Worm (Caenorhabditis elegans): ENCODE data around the gene Y67H2A.2.

Gene Y67H2A.2

DNA sequence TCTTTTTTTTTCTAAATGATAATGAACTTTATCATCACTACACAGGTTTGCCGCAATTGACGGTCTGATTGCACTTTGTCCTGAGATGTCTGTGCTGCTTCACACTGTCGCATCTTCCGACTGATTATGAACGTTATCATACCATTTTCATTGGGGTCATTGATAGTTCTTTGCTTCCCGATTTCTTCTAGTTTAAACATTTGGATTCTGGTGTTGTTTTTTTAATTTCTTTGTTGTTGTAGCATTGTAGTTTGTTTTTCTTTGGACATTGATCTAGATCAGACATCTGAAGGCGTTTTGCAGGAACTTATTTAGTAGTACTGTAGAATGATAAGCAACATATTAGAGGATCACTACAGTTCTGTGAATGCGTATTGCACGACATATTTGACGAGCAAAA is 21.2 kb upstream of the Y67H2A.2 start (continued):
- no peak for TF ChIP-seq efl-1 (GFP tag; optimal IDR thresholded peaks at IDR 0.05)
- TF ChIP-seq nfyb-1 (GFP tag; IDR thresholded peaks at IDR 0.05), result peak; percentile 82
- TF ChIP-seq unc-62 (GFP tag; optimal IDR thresholded peaks at IDR 0.05), result no peak
- no peak for TF ChIP-seq nhr-27 (tag; optimal IDR thresholded peaks at IDR 0.05)
- no peak for TF ChIP-seq xnd-1 (tag; optimal IDR thresholded peaks at IDR 0.05)
- no peak for TF ChIP-seq bed-1 (GFP tag; IDR thresholded peaks at IDR 0.05)
- no peak for TF ChIP-seq attf-6 (GFP tag; IDR thresholded peaks at IDR 0.05)
- TF ChIP-seq C06A6.2 (GFP tag; conservative IDR thresholded peaks at IDR 0.05), result peak; percentile 68
- no peak for TF ChIP-seq ama-1 (optimal IDR thresholded peaks at IDR 0.05)
- no peak for TF ChIP-seq ama-1 (GFP tag; optimal IDR thresholded peaks at IDR 0.05)
- peak; percentile 51; the same call in 1 of the 2 replicates for TF ChIP-seq hsf-1 (GFP tag; IDR thresholded peaks at IDR 0.05)
- no peak for TF ChIP-seq ccch-3 (GFP tag; optimal IDR thresholded peaks at IDR 0.05)
- no peak for TF ChIP-seq nhr-120 (GFP tag; IDR thresholded peaks at IDR 0.05)
- peak; percentile 46 for TF ChIP-seq ztf-22 (GFP tag; optimal IDR thresholded peaks at IDR 0.05)
- TF ChIP-seq B0261.1 (tag; optimal IDR thresholded peaks at IDR 0.05), result no peak
- TF ChIP-seq F57A8.1 (GFP tag; optimal IDR thresholded peaks at IDR 0.05), result no peak
- no peak for TF ChIP-seq Y53F4B.3 (GFP tag; IDR thresholded peaks at IDR 0.05)
- TF ChIP-seq nhr-90 (tag; optimal IDR thresholded peaks at IDR 0.05), result peak; percentile 51
- TF ChIP-seq lsy-27 (tag; optimal IDR thresholded peaks at IDR 0.05; ENCODE audit: borderline replicate concordance, insufficient read depth), result no peak
- TF ChIP-seq tbp1 (GFP tag; optimal IDR thresholded peaks at IDR 0.05), result peak; percentile 64
- no peak for TF ChIP-seq lin-35 (GFP tag; optimal IDR thresholded peaks at IDR 0.05)
- peak; percentile 34 for TF ChIP-seq F52B5.7 (tag; optimal IDR thresholded peaks at IDR 0.05)
- TF ChIP-seq ekl-4 (GFP tag; IDR thresholded peaks at IDR 0.05), result peak; percentile 34; the same call in 1 of the 2 replicates
- TF ChIP-seq ztf-26 (tag; optimal IDR thresholded peaks at IDR 0.05), result peak; percentile 16
- peak; percentile 85 for TF ChIP-seq repo-1 (tag; optimal IDR thresholded peaks at IDR 0.05)
- peak; percentile 92 for TF ChIP-seq nhr-80 (tag; optimal IDR thresholded peaks at IDR 0.05)
- TF ChIP-seq F33H1.4 (GFP tag; IDR thresholded peaks at IDR 0.05), result 0 out of 2 replicates have a peak, but pooled peaks have one; percentile 14
- no peak for TF ChIP-seq ceh-100 (GFP tag; IDR thresholded peaks at IDR 0.05)

DNA sequence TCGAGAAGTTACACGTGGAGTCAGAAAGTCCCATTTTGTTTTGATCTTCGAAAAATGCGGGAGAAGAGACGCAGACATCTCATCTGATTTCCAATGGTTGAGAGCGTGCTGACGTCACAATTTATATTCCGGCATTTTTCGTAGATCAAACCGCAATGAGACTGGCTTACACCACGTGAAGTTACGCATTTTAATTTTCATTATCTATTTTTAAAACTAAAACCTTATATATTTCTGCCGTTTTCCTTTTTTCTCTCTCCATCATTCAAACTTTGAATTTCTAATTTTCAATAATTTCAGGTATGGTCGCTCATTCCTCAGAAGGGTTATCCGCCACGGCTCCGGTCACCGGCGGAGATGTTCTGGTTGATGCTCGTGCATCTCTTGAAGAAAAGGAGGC is 17.7 kb upstream of the Y67H2A.2 start, which contains the start of gene fat-1:
Gene fat-1 (plus strand): TSS at position 301 of the 400 bp plus-strand sequence.
- TF ChIP-seq bed-1 (GFP tag; IDR thresholded peaks at IDR 0.05) (no peak), mcd-1 (GFP tag; IDR thresholded peaks at IDR 0.05) (0 out of 2 replicates have a peak, but pooled peaks have one; percentile 16), madf-6 (GFP tag; IDR thresholded peaks at IDR 0.05) (peak; percentile 9; the same call in 1 of the 2 replicates), sdz-38 (tag; optimal IDR thresholded peaks at IDR 0.05) (no peak), K11D2.4 (GFP tag; IDR thresholded peaks at IDR 0.05) (no peak)

DNA sequence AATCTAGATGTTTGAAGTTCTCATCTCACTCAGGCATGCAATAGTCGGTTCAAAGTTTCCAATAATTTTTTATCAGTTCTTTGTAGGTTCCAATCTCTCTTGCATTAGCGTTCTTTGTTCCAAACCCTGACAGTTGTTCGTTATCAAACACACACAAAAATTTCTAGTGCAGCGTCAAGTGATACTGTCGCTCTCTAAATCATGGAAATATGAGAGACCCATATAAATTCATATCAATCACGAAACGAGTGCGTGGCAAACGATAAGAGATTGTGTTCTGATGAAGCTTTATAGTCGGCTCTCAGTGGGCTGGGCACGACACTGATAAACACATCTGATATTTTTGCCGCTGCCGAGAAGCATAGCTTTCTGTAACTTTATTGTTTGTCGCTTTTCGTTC is 16.6 kb upstream of the Y67H2A.2 start:
- TF ChIP-seq let-607 (tag; optimal IDR thresholded peaks at IDR 0.05), result peak in 1 of 2 experiments; percentile 8
- TF ChIP-seq nhr-80 (tag; optimal IDR thresholded peaks at IDR 0.05), result peak; percentile 95
- peak; percentile 59 for TF ChIP-seq dox-1 (GFP tag; IDR thresholded peaks at IDR 0.05)
- TF ChIP-seq C17E4.6 (GFP tag; IDR thresholded peaks at IDR 0.05), result no peak
- peak; percentile 53 for TF ChIP-seq atf-7 (tag; optimal IDR thresholded peaks at IDR 0.05)
- 0 out of 2 replicates have a peak, but pooled peaks have one; percentile 71 for TF ChIP-seq cebp-2 (GFP tag; IDR thresholded peaks at IDR 0.05)
- peak; percentile 26 for TF ChIP-seq lin-40 (tag; optimal IDR thresholded peaks at IDR 0.05)
- no peak for TF ChIP-seq athp-1 (tag; optimal IDR thresholded peaks at IDR 0.05)
- TF ChIP-seq ztf-22 (GFP tag; optimal IDR thresholded peaks at IDR 0.05), result peak; percentile 27
- no peak for TF ChIP-seq gei-17 (GFP tag; optimal IDR thresholded peaks at IDR 0.05)
- TF ChIP-seq chd-7 (tag; optimal IDR thresholded peaks at IDR 0.05), result peak; percentile 46
- no peak for TF ChIP-seq snpc-4 (GFP tag; optimal IDR thresholded peaks at IDR 0.05)
- TF ChIP-seq snpc-4 (tag; optimal IDR thresholded peaks at IDR 0.05), result no peak
- no peak for TF ChIP-seq tlf-1 (GFP tag; optimal IDR thresholded peaks at IDR 0.05)
- TF ChIP-seq dpl-1 (GFP tag; optimal IDR thresholded peaks at IDR 0.05), result no peak
- TF ChIP-seq Y53G8AR.9 (GFP tag; conservative IDR thresholded peaks at IDR 0.05), result 0 out of 2 replicates have a peak, but pooled peaks have one; percentile 40
- TF ChIP-seq ekl-4 (GFP tag; IDR thresholded peaks at IDR 0.05), result no peak
- peak; percentile 16 for TF ChIP-seq nhr-90 (tag; optimal IDR thresholded peaks at IDR 0.05)
- TF ChIP-seq ztf-26 (tag; optimal IDR thresholded peaks at IDR 0.05), result peak; percentile 3
- peak; percentile 28 for TF ChIP-seq ZK185.1 (tag; optimal IDR thresholded peaks at IDR 0.05; ENCODE audit: poor library complexity, severe bottlenecking)

All from whole organism, young adult.